Fruit fly (Drosophila melanogaster) Kc167 (cell line): ENCODE measurements around the gene syd.

Experiments used
- Sin3A ChIP-seq: fragments of >200 bp; optimal IDR thresholded peaks from 2 replicates; lab custom pipeline; 2018; ENCODE audit warnings: missing external identifiers
- insv ChIP-seq: fragments of >200 bp; optimal IDR thresholded peaks from 3 replicates; lab custom pipeline; 2018; ENCODE audit warnings: missing external identifiers
- ttk ChIP-seq: sonication (Bioruptor generic); optimal IDR thresholded peaks from 2 replicates; lab custom pipeline; 2017; ENCODE audit warnings: missing external identifiers

DNA sequence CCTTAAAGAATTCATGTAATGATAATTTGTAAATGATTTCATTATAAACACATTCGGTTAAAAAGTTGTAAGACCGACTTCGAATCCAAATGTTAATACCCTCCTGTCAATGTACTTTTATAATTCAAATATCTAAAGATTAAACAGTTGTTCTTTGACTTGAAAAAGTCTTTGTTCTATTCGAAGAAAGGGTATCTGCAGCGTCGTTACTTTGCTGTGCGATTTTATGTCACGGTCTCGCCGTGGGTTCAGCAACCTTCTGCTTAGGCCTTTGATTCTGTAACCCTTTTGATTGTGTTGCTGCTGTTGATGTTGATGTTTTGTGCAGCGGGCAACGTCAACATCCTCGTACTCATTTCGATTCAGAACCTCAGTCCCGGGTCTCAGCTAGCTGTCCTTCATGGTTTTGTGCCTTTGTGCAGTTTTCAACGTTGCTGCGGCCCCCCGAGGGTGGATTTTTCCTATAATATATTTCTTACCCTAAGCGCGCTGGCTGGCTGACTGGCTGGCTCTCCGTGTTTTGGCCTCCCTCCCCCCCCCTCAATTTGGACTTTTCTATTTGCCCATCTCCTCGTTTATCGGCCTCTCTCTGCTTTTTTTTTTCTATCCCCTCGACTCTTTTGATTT, 45.4 kb upstream of the syd start:
- TF ChIP-seq Sin3A (no peak), insv (lab: Kevin White, UChicago) (no peak), ttk (lab: Kevin White, UChicago) (no peak)
